Fruit fly (Drosophila melanogaster): ENCODE data around the gene CG44325.

The CG44325 gene

dm6 chrX:9089254-9090056 is 11.2 kb upstream of the CG44325 start, which contains the start of gene CCT2 (continued):
- TF ChIP-seq disco-r (GFP tag; optimal IDR thresholded peaks at IDR 0.05) (no peak), B-H1 (GFP tag; IDR thresholded peaks at IDR 0.05) (no peak), CG15073 (GFP tag; optimal IDR thresholded peaks at IDR 0.05) (no peak), ara (GFP tag; IDR thresholded peaks at IDR 0.05) (no peak), nom (GFP tag; optimal IDR thresholded peaks at IDR 0.05) (peak; percentile 68), YL-1 (GFP tag; optimal IDR thresholded peaks at IDR 0.05) (peak; percentile 70), rib (GFP tag; IDR thresholded peaks at IDR 0.05) (no peak), sug (tag; optimal IDR thresholded peaks at IDR 0.05) (peak; percentile 36), kah (GFP tag; optimal IDR thresholded peaks at IDR 0.05) (no peak), Rfx (GFP tag; IDR thresholded peaks at IDR 0.05) (no peak), dm (GFP tag; optimal IDR thresholded peaks at IDR 0.05) (peak; percentile 71), CG17912 (GFP tag; optimal IDR thresholded peaks at IDR 0.05) (no peak), Dp (GFP tag; optimal IDR thresholded peaks at IDR 0.05) (peak; percentile 87), CG34224 (GFP tag; IDR thresholded peaks at IDR 0.05; ENCODE audit: partially characterized antibody) (peak; percentile 51; the same call in 1 of the 3 replicates), CG10462 (GFP tag; optimal IDR thresholded peaks at IDR 0.05) (no peak), Myb (GFP tag; optimal IDR thresholded peaks at IDR 0.05) (peak; percentile 56), unc-4 (GFP tag; IDR thresholded peaks at IDR 0.05; ENCODE audit: partially characterized antibody) (peak; percentile 70), Lpt (GFP tag; optimal IDR thresholded peaks at IDR 0.05) (no peak), D19A (tag; optimal IDR thresholded peaks at IDR 0.05) (no peak)

DNA sequence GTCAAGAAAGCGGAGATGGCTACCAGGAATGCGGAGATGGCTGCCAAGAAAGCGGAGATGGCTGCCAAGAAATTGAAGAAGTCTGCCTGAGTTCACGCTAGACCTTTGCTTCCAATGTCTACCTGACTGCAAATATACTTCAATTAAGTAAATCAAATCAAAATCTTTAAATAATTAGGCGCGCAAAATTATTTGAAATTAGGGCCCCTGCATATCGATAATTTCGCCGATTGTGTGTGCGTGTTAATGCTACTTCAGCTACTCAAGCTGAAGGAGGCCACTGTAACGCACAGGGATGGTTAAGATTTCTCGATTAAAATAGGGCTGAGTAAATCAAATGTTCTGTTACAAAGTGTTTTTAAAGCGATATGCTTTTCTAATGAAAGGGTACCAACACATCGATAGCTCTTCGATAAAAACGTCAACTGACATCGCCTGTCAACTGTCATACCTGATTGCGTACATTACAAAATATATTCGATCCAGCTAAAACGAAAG is 9.7 kb upstream of the CG44325 start, which contains the start of gene CG6999:
Gene CG6999, plus strand, starts transcription at position 448 of the 498 bp plus-strand sequence.
- TF ChIP-seq BEAF-32 (GFP tag; optimal IDR thresholded peaks at IDR 0.05) (peak; percentile 34), Scr (GFP tag; IDR thresholded peaks at IDR 0.05; ENCODE audit: partially characterized antibody) (peak; percentile 54), hb (GFP tag; IDR thresholded peaks at IDR 0.05; ENCODE audit: partially characterized antibody) (0 out of 3 replicates have a peak, but pooled peaks have one; percentile 46), knrl (GFP tag; IDR thresholded peaks at IDR 0.05; ENCODE audit: partially characterized antibody) (0 out of 3 replicates have a peak, but pooled peaks have one; percentile 35), Opbp (GFP tag; IDR thresholded peaks at IDR 0.05; ENCODE audit: partially characterized antibody) (0 out of 3 replicates have a peak, but pooled peaks have one; percentile 39), Dll (GFP tag; IDR thresholded peaks at IDR 0.05; ENCODE audit: partially characterized antibody) (peak; percentile 56; the same call in 1 of the 4 replicates), E2f2 (GFP tag; IDR thresholded peaks at IDR 0.05) (peak; percentile 74), bbx (GFP tag; IDR thresholded peaks at IDR 0.05; ENCODE audit: partially characterized antibody) (peak; percentile 36; the same call in 1 of the 2 replicates), HLH4C (GFP tag; IDR thresholded peaks at IDR 0.05; ENCODE audit: partially characterized antibody) (peak; percentile 60; the same call in 1 of the 3 replicates), Dref (GFP tag; IDR thresholded peaks at IDR 0.05) (peak; percentile 60), Sry-δ (GFP tag; optimal IDR thresholded peaks at IDR 0.05) (peak; percentile 6), CG13287 (GFP tag; IDR thresholded peaks at IDR 0.05; ENCODE audit: partially characterized antibody) (peak; percentile 39; the same call in 1 of the 2 replicates), CG16813 (GFP tag; IDR thresholded peaks at IDR 0.05; ENCODE audit: partially characterized antibody) (0 out of 3 replicates have a peak, but pooled peaks have one; percentile 44), Bgb (GFP tag; IDR thresholded peaks at IDR 0.05; ENCODE audit: partially characterized antibody) (peak; percentile 33; the same call in 1 of the 2 replicates), ato (GFP tag; IDR thresholded peaks at IDR 0.05; ENCODE audit: partially characterized antibody) (peak; percentile 42; the same call in 1 of the 2 replicates), CG14860 (GFP tag; IDR thresholded peaks at IDR 0.05; ENCODE audit: partially characterized antibody) (0 out of 3 replicates have a peak, but pooled peaks have one; percentile 16), CG6791 (GFP tag; IDR thresholded peaks at IDR 0.05; ENCODE audit: partially characterized antibody) (peak; percentile 39; the same call in 2 of the 3 replicates), amos (GFP tag; IDR thresholded peaks at IDR 0.05; ENCODE audit: partially characterized antibody) (peak; percentile 34; the same call in 1 of the 2 replicates), Dp (GFP tag; optimal IDR thresholded peaks at IDR 0.05) (peak; percentile 9)

All from whole organism, embryonic.